Worm (Caenorhabditis elegans): ENCODE data around the gene famk-1.

famk-1 gene

DNA sequence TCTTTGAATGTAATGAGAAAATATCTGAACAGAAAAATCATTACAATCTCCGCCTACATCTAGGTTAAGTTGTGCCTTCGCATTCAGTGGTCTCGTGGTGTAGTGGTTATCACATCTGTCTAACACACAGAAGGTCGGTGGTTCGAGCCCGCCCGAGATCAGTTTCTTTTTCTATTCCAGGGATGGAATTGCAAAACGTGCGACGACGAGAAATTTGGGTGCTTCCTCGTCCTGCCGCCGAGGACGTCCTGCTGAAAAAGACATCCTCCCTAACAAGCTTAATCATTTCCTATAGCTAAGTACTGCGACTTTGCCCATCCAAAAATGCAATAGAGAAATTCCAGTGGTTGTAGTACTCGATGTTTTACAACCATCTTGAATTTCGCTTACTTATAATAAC is 23.0 kb upstream of the famk-1 start (continued):
- TF ChIP-seq ZK337.2 (GFP tag; IDR thresholded peaks at IDR 0.05) = no peak
- TF ChIP-seq nhr-48 (tag; optimal IDR thresholded peaks at IDR 0.05) = no peak
- no peak for TF ChIP-seq mdl-1 (tag; optimal IDR thresholded peaks at IDR 0.05)
- no peak for TF ChIP-seq ces-1 (GFP tag; optimal IDR thresholded peaks at IDR 0.05)
- peak; percentile 28 for TF ChIP-seq mep-1 (tag; optimal IDR thresholded peaks at IDR 0.05)
- no peak for TF ChIP-seq Y5F2A.4 (GFP tag; optimal IDR thresholded peaks at IDR 0.05)
- TF ChIP-seq nhr-25 (tag; optimal IDR thresholded peaks at IDR 0.05; ENCODE audit: borderline replicate concordance, insufficient read depth) = no peak
- TF ChIP-seq duxl-1 (tag; optimal IDR thresholded peaks at IDR 0.05; ENCODE audit: poor library complexity) = peak; percentile 54
- TF ChIP-seq zfp-2 (tag; optimal IDR thresholded peaks at IDR 0.05) = no peak
- TF ChIP-seq unc-39 (tag; optimal IDR thresholded peaks at IDR 0.05) = no peak
- TF ChIP-seq lim-7 (GFP tag; IDR thresholded peaks at IDR 0.05) = peak; percentile 55; the same call in 1 of the 2 replicates
- TF ChIP-seq Y75B8A.6 (GFP tag; IDR thresholded peaks at IDR 0.05) = no peak
- no peak for TF ChIP-seq fkh-10 (GFP tag; optimal IDR thresholded peaks at IDR 0.05)
- no peak for TF ChIP-seq php-3 (GFP tag; IDR thresholded peaks at IDR 0.05)
- peak; percentile 55; the same call in 1 of the 2 replicates for TF ChIP-seq ceh-44 (GFP tag; IDR thresholded peaks at IDR 0.05)
- no peak for TF ChIP-seq ztf-7 (tag; optimal IDR thresholded peaks at IDR 0.05)
- TF ChIP-seq Y105C5A.15 (GFP tag; IDR thresholded peaks at IDR 0.05) = no peak; the same call in 1 of the 2 replicates
- no peak for TF ChIP-seq lin-15B (tag; optimal IDR thresholded peaks at IDR 0.05)
- TF ChIP-seq vab-7 (GFP tag; IDR thresholded peaks at IDR 0.05) = 0 out of 2 replicates have a peak, but pooled peaks have one; percentile 26
- TF ChIP-seq daf-12 (tag; optimal IDR thresholded peaks at IDR 0.05) = no peak
- TF ChIP-seq lin-38 (GFP tag; IDR thresholded peaks at IDR 0.05) = peak; percentile 57
- TF ChIP-seq nhr-11 (tag; optimal IDR thresholded peaks at IDR 0.05) = no peak
- TF ChIP-seq F49E8.2 (tag; optimal IDR thresholded peaks at IDR 0.05; ENCODE audit: borderline replicate concordance) = no peak
- TF ChIP-seq nhr-10 (tag; optimal IDR thresholded peaks at IDR 0.05) = no peak
- no peak for TF ChIP-seq lin-13 (GFP tag; optimal IDR thresholded peaks at IDR 0.05)
- TF ChIP-seq daf-16 (GFP tag; optimal IDR thresholded peaks at IDR 0.05) = peak in 1 of 2 experiments; percentile 1
- peak; percentile 28 for TF ChIP-seq daf-16 (tag; optimal IDR thresholded peaks at IDR 0.05)
- no peak for TF ChIP-seq skn-1 (tag; optimal IDR thresholded peaks at IDR 0.05)
- no peak for TF ChIP-seq nhr-102 (tag; optimal IDR thresholded peaks at IDR 0.05)
- no peak for TF ChIP-seq nhr-6 (tag; optimal IDR thresholded peaks at IDR 0.05)
- TF ChIP-seq hlh-30 (tag; optimal IDR thresholded peaks at IDR 0.05; ENCODE audit: insufficient read depth) = peak; percentile 42
- no peak for TF ChIP-seq unc-62 (GFP tag; optimal IDR thresholded peaks at IDR 0.05 in 1 of 2)
- TF ChIP-seq unc-62 (tag; optimal IDR thresholded peaks at IDR 0.05) = no peak
- no peak for TF ChIP-seq dpl-1 (GFP tag; optimal IDR thresholded peaks at IDR 0.05)
- TF ChIP-seq D1046.2 (GFP tag; IDR thresholded peaks at IDR 0.05) = no peak
- no peak for TF ChIP-seq gei-8 (GFP tag; optimal IDR thresholded peaks at IDR 0.05)
- TF ChIP-seq set-16 (GFP tag; IDR thresholded peaks at IDR 0.05) = no peak; the same call in 1 of the 2 replicates
- no peak for TF ChIP-seq aha-1 (tag)
- TF ChIP-seq daf-8 (GFP tag; IDR thresholded peaks at IDR 0.05) = no peak
- peak; percentile 41 for TF ChIP-seq dve-1 (tag; optimal IDR thresholded peaks at IDR 0.05; ENCODE audit: insufficient read depth)
- TF ChIP-seq zfp-3 (GFP tag; conservative IDR thresholded peaks at IDR 0.05) = no peak
- no peak for TF ChIP-seq ceh-28 (tag; optimal IDR thresholded peaks at IDR 0.05)
- TF ChIP-seq F37D6.2 (tag; optimal IDR thresholded peaks at IDR 0.05) = no peak

DNA sequence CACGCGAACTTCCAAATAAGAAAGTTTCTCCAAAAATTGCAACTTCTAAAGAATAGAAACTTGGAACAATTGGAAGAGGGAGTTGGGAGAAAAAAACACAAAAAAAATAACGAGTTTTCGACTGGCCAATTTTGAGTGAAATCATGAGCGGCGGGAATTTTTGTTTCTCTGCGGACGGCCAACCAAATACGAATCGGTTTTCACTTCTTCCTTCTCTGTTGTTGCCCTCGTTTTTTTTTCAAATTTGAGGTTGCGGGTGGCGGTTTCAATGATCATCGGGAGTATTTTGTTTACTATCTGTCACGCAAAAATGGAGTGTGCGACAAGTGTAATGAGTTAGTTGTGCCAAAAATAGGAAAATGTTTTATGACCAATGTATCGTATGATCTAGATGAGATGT is 20.6 kb upstream of the famk-1 start:
- TF ChIP-seq unc-62 (GFP tag; optimal IDR thresholded peaks at IDR 0.05 in 1 of 2) (peak in 1 of 2 experiments; percentile 46), unc-62 (tag; optimal IDR thresholded peaks at IDR 0.05) (no peak), nhr-28 (tag; optimal IDR thresholded peaks at IDR 0.05) (peak; percentile 7), daf-16 (GFP tag; optimal IDR thresholded peaks at IDR 0.05) (no peak), daf-16 (tag; optimal IDR thresholded peaks at IDR 0.05) (peak; percentile 44), lin-39 (tag; optimal IDR thresholded peaks at IDR 0.05) (no peak), zfp-3 (GFP tag; conservative IDR thresholded peaks at IDR 0.05) (no peak), ceh-32 (tag; optimal IDR thresholded peaks at IDR 0.05; ENCODE audit: poor library complexity) (no peak), attf-4 (tag; optimal IDR thresholded peaks at IDR 0.05) (no peak), set-16 (GFP tag; IDR thresholded peaks at IDR 0.05) (no peak)
